Fruit fly (Drosophila melanogaster): Measurements from ENCODE around the gene yps.

The yps gene

dm6 chr3L:12129111-12129510 lies 4.2 kb upstream of the yps start, which contains the start of gene Lsp2:
Lsp2 (plus strand) TSS chr3L:12129393.
- TF ChIP-seq h (optimal IDR thresholded peaks at IDR 0.05) (no peak), Myc (optimal IDR thresholded peaks at IDR 0.05) (no peak), Sin3A (optimal IDR thresholded peaks at IDR 0.05) (no peak), psq (optimal IDR thresholded peaks at IDR 0.05) (no peak), insv (optimal IDR thresholded peaks at IDR 0.05) (no peak), ttk (optimal IDR thresholded peaks at IDR 0.05) (no peak)

dm6 chr3L:12127294-12128029 lies 2.5 kb upstream of the yps start, which contains the start of the genes Ir68b and CG34241:
Ir68b (minus strand) TSS chr3L:12127394.
CG34241 (plus strand) TSS chr3L:12127979.
- TF ChIP-seq ttk (optimal IDR thresholded peaks at IDR 0.05) (no peak), psq (optimal IDR thresholded peaks at IDR 0.05) (no peak)

dm6 chr3L:12124138-12124583 lies 789 bp downstream of the yps start:
- TF ChIP-seq insv (optimal IDR thresholded peaks at IDR 0.05) (no peak), psq (optimal IDR thresholded peaks at IDR 0.05) (no peak), ttk (optimal IDR thresholded peaks at IDR 0.05) (no peak), Sin3A (optimal IDR thresholded peaks at IDR 0.05) (no peak), h (optimal IDR thresholded peaks at IDR 0.05) (no peak), Myc (optimal IDR thresholded peaks at IDR 0.05) (no peak)

- TF ChIP-seq psq (optimal IDR thresholded peaks at IDR 0.05) (no peak), Sin3A (optimal IDR thresholded peaks at IDR 0.05) (no peak), insv (optimal IDR thresholded peaks at IDR 0.05) (no peak), ttk (optimal IDR thresholded peaks at IDR 0.05) (no peak), h (optimal IDR thresholded peaks at IDR 0.05) (no peak), Myc (optimal IDR thresholded peaks at IDR 0.05) (no peak)
Measured at dm6 chr3L:12122891-12123290, 2.1 kb downstream of the yps start.

- TF ChIP-seq Sin3A (optimal IDR thresholded peaks at IDR 0.05) (no peak), h (optimal IDR thresholded peaks at IDR 0.05) (no peak), psq (optimal IDR thresholded peaks at IDR 0.05) (no peak), Myc (optimal IDR thresholded peaks at IDR 0.05) (no peak), ttk (optimal IDR thresholded peaks at IDR 0.05) (no peak), insv (optimal IDR thresholded peaks at IDR 0.05) (no peak)
Measured at dm6 chr3L:12119875-12120485, 5.0 kb downstream of the yps start, which contains the start of gene CG11560. CG11560 (plus strand) TSS chr3L:12120019.

dm6 chr3L:12118631-12119030 lies 6.3 kb downstream of the yps start:
- TF ChIP-seq insv (optimal IDR thresholded peaks at IDR 0.05) = no peak

- TF ChIP-seq ttk (optimal IDR thresholded peaks at IDR 0.05) (no peak), psq (optimal IDR thresholded peaks at IDR 0.05) (no peak), Myc (optimal IDR thresholded peaks at IDR 0.05) (no peak), h (optimal IDR thresholded peaks at IDR 0.05) (no peak), Sin3A (optimal IDR thresholded peaks at IDR 0.05) (no peak), insv (optimal IDR thresholded peaks at IDR 0.05) (no peak)
Measured at dm6 chr3L:12118156-12118555, 6.8 kb downstream of the yps start, which contains the start of gene ssp. ssp (plus strand) TSS chr3L:12118257.

dm6 chr3L:12115966-12116735 lies 8.8 kb downstream of the yps start, which contains the start of gene vers:
vers (plus strand) TSS chr3L:12116101.
- no peak for TF ChIP-seq Sin3A (optimal IDR thresholded peaks at IDR 0.05)
- TF ChIP-seq psq (optimal IDR thresholded peaks at IDR 0.05) = no peak
- TF ChIP-seq Myc (optimal IDR thresholded peaks at IDR 0.05) = no peak
- TF ChIP-seq ttk (optimal IDR thresholded peaks at IDR 0.05) = no peak
- TF ChIP-seq insv (optimal IDR thresholded peaks at IDR 0.05) = no peak

dm6 chr3L:12115103-12115502 lies 9.8 kb downstream of the yps start:
- TF ChIP-seq ttk (optimal IDR thresholded peaks at IDR 0.05) (no peak), h (optimal IDR thresholded peaks at IDR 0.05) (no peak), psq (optimal IDR thresholded peaks at IDR 0.05) (no peak), Myc (optimal IDR thresholded peaks at IDR 0.05) (no peak), Sin3A (optimal IDR thresholded peaks at IDR 0.05) (no peak), insv (optimal IDR thresholded peaks at IDR 0.05) (no peak)

dm6 chr3L:12114188-12114587 lies 10.8 kb downstream of the yps start:
- TF ChIP-seq ttk (optimal IDR thresholded peaks at IDR 0.05) = no peak
- no peak for TF ChIP-seq Myc (optimal IDR thresholded peaks at IDR 0.05)
- no peak for TF ChIP-seq h (optimal IDR thresholded peaks at IDR 0.05)
- TF ChIP-seq psq (optimal IDR thresholded peaks at IDR 0.05) = no peak

- TF ChIP-seq Myc (optimal IDR thresholded peaks at IDR 0.05) = no peak
- no peak for TF ChIP-seq h (optimal IDR thresholded peaks at IDR 0.05)
- TF ChIP-seq Sin3A (optimal IDR thresholded peaks at IDR 0.05) = no peak
- no peak for TF ChIP-seq insv (optimal IDR thresholded peaks at IDR 0.05)
- no peak for TF ChIP-seq ttk (optimal IDR thresholded peaks at IDR 0.05)
- TF ChIP-seq psq (optimal IDR thresholded peaks at IDR 0.05) = no peak
Measured at dm6 chr3L:12113589-12113988, 11.4 kb downstream of the yps start.

- no peak for TF ChIP-seq psq (optimal IDR thresholded peaks at IDR 0.05)
- TF ChIP-seq h (optimal IDR thresholded peaks at IDR 0.05) = no peak
- no peak for TF ChIP-seq insv (optimal IDR thresholded peaks at IDR 0.05)
- TF ChIP-seq Myc (optimal IDR thresholded peaks at IDR 0.05) = no peak
- no peak for TF ChIP-seq Sin3A (optimal IDR thresholded peaks at IDR 0.05)
- no peak for TF ChIP-seq ttk (optimal IDR thresholded peaks at IDR 0.05)
Measured at dm6 chr3L:12112967-12113366, 12.0 kb downstream of the yps start.
